Worm (Caenorhabditis elegans): ENCODE data around the gene Y46E12A.3.
A peak's percentile ranks its signal among the peaks of the same experiment; 100 is the strongest.

ce11 chrIII:1793416-1793815, 38.7 kb upstream of the Y46E12A.3 start:
- TF ChIP-seq jun-1 (tag; optimal IDR thresholded peaks at IDR 0.05), result no peak
- no peak for TF ChIP-seq mdl-1 (tag; optimal IDR thresholded peaks at IDR 0.05)
- TF ChIP-seq ceh-16 (tag; optimal IDR thresholded peaks at IDR 0.05), result no peak
- peak; percentile 84 for TF ChIP-seq ceh-28 (tag; optimal IDR thresholded peaks at IDR 0.05)
- no peak for TF ChIP-seq pqm-1 (tag; optimal IDR thresholded peaks at IDR 0.05)
- no peak for TF ChIP-seq nhr-25 (tag; optimal IDR thresholded peaks at IDR 0.05)
- TF ChIP-seq zag-1 (tag; optimal IDR thresholded peaks at IDR 0.05), result no peak
- no peak for TF ChIP-seq nhr-12 (tag; optimal IDR thresholded peaks at IDR 0.05)
- TF ChIP-seq nhr-43 (tag; optimal IDR thresholded peaks at IDR 0.05; ENCODE audit: poor library complexity, severe bottlenecking), result no peak
- TF ChIP-seq unc-62 (GFP tag; optimal IDR thresholded peaks at IDR 0.05), result no peak
